Fruit fly (Drosophila melanogaster): ENCODE results near the gene Tdh.
"Not testable (repeated sequence)": the region's sequence is repeated elsewhere in the genome, so short reads cannot be mapped to it uniquely, and the experiment has no call there.

Gene Tdh

dm6 chr3L:20493417-20494261, 26.9 kb downstream of the Tdh start:
- TF ChIP-seq noc (tag; optimal IDR thresholded peaks at IDR 0.05), result peak; percentile 96

- no peak for TF ChIP-seq noc (tag; optimal IDR thresholded peaks at IDR 0.05)
These were observed 27.5 kb downstream of the Tdh start for dm6 chr3L:20494262-20494601.

- TF ChIP-seq noc (tag; optimal IDR thresholded peaks at IDR 0.05), result peak; percentile 72
These were observed 28.2 kb downstream of the Tdh start, which contains the start of gene ZnT77C for dm6 chr3L:20494780-20495591. ZnT77C (minus strand) TSS chr3L:20494921.

dm6 chr3L:20497124-20497996, 30.6 kb downstream of the Tdh start, which contains the start of gene CG32425:
CG32425 (plus strand) TSS chr3L:20497323.
- no peak for TF ChIP-seq noc (tag; optimal IDR thresholded peaks at IDR 0.05)

- TF ChIP-seq noc (tag; optimal IDR thresholded peaks at IDR 0.05), result no peak
These were observed 31.5 kb downstream of the Tdh start for dm6 chr3L:20498204-20498603.

dm6 chr3L:20499536-20499935, 32.8 kb downstream of the Tdh start, which contains the start of gene CG18281:
CG18281 (plus strand) TSS chr3L:20499836.
- TF ChIP-seq noc (tag; optimal IDR thresholded peaks at IDR 0.05), result not testable (repeated sequence)

dm6 chr3L:20503256-20503655, 36.5 kb downstream of the Tdh start:
- TF ChIP-seq noc (tag; optimal IDR thresholded peaks at IDR 0.05), result no peak

- TF ChIP-seq noc (tag; optimal IDR thresholded peaks at IDR 0.05), result not testable (repeated sequence)
These were observed 37.1 kb downstream of the Tdh start, which contains the start of gene CG17637 for dm6 chr3L:20503886-20504285. CG17637 (plus strand) TSS chr3L:20504186.

- TF ChIP-seq noc (tag; optimal IDR thresholded peaks at IDR 0.05), result no peak
These were observed 39.0 kb downstream of the Tdh start, which contains the start of gene CG5078 for dm6 chr3L:20505732-20506131. CG5078 (plus strand) TSS chr3L:20506032.

dm6 chr3L:20507552-20507951, 40.8 kb downstream of the Tdh start:
- no peak for TF ChIP-seq noc (tag; optimal IDR thresholded peaks at IDR 0.05)

dm6 chr3L:20508136-20508635, 41.4 kb downstream of the Tdh start:
- peak; percentile 99 for TF ChIP-seq noc (tag; optimal IDR thresholded peaks at IDR 0.05)

- TF ChIP-seq noc (tag; optimal IDR thresholded peaks at IDR 0.05), result peak; percentile 94
These were observed 42.6 kb downstream of the Tdh start for dm6 chr3L:20509121-20509934.

dm6 chr3L:20511499-20512108, 44.9 kb downstream of the Tdh start:
- peak; percentile 17 for TF ChIP-seq noc (tag; optimal IDR thresholded peaks at IDR 0.05)

dm6 chr3L:20514101-20514500, 47.4 kb downstream of the Tdh start:
- no peak for TF ChIP-seq noc (tag; optimal IDR thresholded peaks at IDR 0.05)
